Fruit fly (Drosophila melanogaster) whole organism, adult: ENCODE data around the gene sunn.

ENCODE experiments used
- CG11617 ChIP-seq: fragments of 200-800 bp; sonication (Bioruptor generic); optimal IDR thresholded peaks from 2 replicates; lab custom pipeline; 2017; ENCODE audit warnings: mild to moderate bottlenecking, missing biosample characterization, missing genetic modification reagents, missing genetic modification characterization
- CG12768 ChIP-seq: fragments of 200-800 bp; sonication (Bioruptor generic); optimal IDR thresholded peaks from 2 replicates; lab custom pipeline; 2017; ENCODE audit warnings: missing biosample characterization, missing genetic modification characterization, mild to moderate bottlenecking, moderate library complexity, missing genetic modification reagents
- CG14711 ChIP-seq: fragments of 200-800 bp; sonication (Bioruptor generic); optimal IDR thresholded peaks from 2 replicates; lab custom pipeline; 2018; ENCODE audit warnings: missing biosample characterization, mild to moderate bottlenecking, missing genetic modification characterization, moderate library complexity
- CG1620 ChIP-seq: fragments of 200-800 bp; sonication (Bioruptor generic); optimal IDR thresholded peaks from 2 replicates; lab custom pipeline; 2016; ENCODE audit warnings: missing biosample characterization, missing genetic modification characterization
- CG33017 ChIP-seq: fragments of 200-800 bp; sonication (Bioruptor generic); optimal IDR thresholded peaks from 2 replicates; lab custom pipeline; 2018; ENCODE audit warnings: missing biosample characterization, mild to moderate bottlenecking, missing genetic modification characterization, moderate library complexity
- CG5204 ChIP-seq: fragments of 200-800 bp; sonication (Bioruptor generic); optimal IDR thresholded peaks from 2 replicates; lab custom pipeline; 2016; ENCODE audit warnings: missing biosample characterization, missing genetic modification characterization
- CG7045 ChIP-seq: fragments of 200-800 bp; sonication (Bioruptor generic); optimal IDR thresholded peaks from 2 replicates; lab custom pipeline; 2017; ENCODE audit warnings: missing biosample characterization, mild to moderate bottlenecking, missing genetic modification characterization
- CG7101 ChIP-seq: fragments of 200-800 bp; sonication (Bioruptor generic); optimal IDR thresholded peaks from 2 replicates; lab custom pipeline; 2018; ENCODE audit warnings: missing biosample characterization, mild to moderate bottlenecking, missing genetic modification characterization, moderate library complexity
- Clk ChIP-seq: fragments of 200-800 bp; sonication (Bioruptor generic); optimal IDR thresholded peaks from 2 replicates; lab custom pipeline; 2017; ENCODE audit warnings: missing biosample characterization, missing genetic modification characterization
- Crg-1 ChIP-seq: fragments of 200-800 bp; sonication (Bioruptor generic); optimal IDR thresholded peaks from 2 replicates; lab custom pipeline; 2016; ENCODE audit warnings: missing biosample characterization, missing genetic modification characterization
- Hr96 ChIP-seq: fragments of 200-800 bp; sonication (Bioruptor generic); optimal IDR thresholded peaks from 2 replicates; lab custom pipeline; 2016; ENCODE audit warnings: missing biosample characterization, missing genetic modification characterization
- Mnt ChIP-seq: fragments of 200-800 bp; sonication (Bioruptor generic); optimal IDR thresholded peaks from 2 replicates; lab custom pipeline; 2016; ENCODE audit warnings: missing biosample characterization, mild to moderate bottlenecking, missing genetic modification characterization
- bab1 ChIP-seq: fragments of 200-800 bp; sonication (Bioruptor generic); optimal IDR thresholded peaks from 3 replicates; lab custom pipeline; 2019; ENCODE audit warnings: missing biosample characterization, mild to moderate bottlenecking, missing genetic modification characterization, moderate library complexity
- cic ChIP-seq: fragments of 200-800 bp; sonication (Bioruptor generic); optimal IDR thresholded peaks from 2 replicates; lab custom pipeline; 2017; ENCODE audit warnings: missing biosample characterization, mild to moderate bottlenecking, missing genetic modification characterization, moderate library complexity
- cnc ChIP-seq, 2 experiments: fragments of >200 bp; optimal IDR thresholded peaks; 2 replicates each; lab custom pipeline; 2017
- kay ChIP-seq: fragments of 200-800 bp; sonication (Bioruptor generic); peaks from one replicate; lab custom pipeline; 2016; ENCODE audit warnings: missing biosample characterization, missing genetic modification characterization, borderline replicate concordance
- ovo ChIP-seq: fragments of 200-800 bp; sonication (Bioruptor generic); optimal IDR thresholded peaks from 2 replicates; lab custom pipeline; 2016; ENCODE audit warnings: missing biosample characterization, missing genetic modification characterization
- pad ChIP-seq: fragments of 200-800 bp; sonication (Bioruptor generic); optimal IDR thresholded peaks from 3 replicates; lab custom pipeline; 2017; ENCODE audit warnings: missing biosample characterization, missing genetic modification characterization, mild to moderate bottlenecking, moderate library complexity, missing genetic modification reagents
- tj ChIP-seq: fragments of 200-800 bp; sonication (Bioruptor generic); optimal IDR thresholded peaks from 3 replicates; lab custom pipeline; 2017; ENCODE audit warnings: missing biosample characterization, mild to moderate bottlenecking, missing genetic modification characterization, moderate library complexity
- toe ChIP-seq: fragments of 200-800 bp; sonication (Bioruptor generic); optimal IDR thresholded peaks from 2 replicates; lab custom pipeline; 2016; ENCODE audit warnings: missing biosample characterization, missing genetic modification characterization

sunn gene

DNA sequence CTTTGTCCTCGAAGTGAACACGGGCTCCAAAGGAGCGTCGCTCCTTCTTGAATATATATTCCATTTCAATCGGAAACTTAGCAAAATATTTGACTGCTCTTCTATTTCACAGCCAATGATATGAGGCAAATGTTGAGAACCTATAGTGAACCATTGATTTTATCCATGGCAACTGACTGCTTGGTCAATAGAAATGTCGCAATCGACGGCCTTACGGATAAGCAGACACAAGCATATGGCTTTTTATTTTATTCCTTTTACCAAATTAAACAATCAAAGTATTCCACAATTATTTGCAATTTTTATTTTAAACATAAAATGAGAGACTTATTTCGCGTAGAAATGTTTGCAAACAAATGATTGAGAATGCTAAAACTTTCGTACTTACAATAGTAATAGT lies 29.0 kb upstream of the sunn start, which contains the start of gene Dnai2:
TSS of gene Dnai2 (minus strand) at position 101 of the 400 bp plus-strand sequence.
- no peak for TF ChIP-seq toe
- TF ChIP-seq kay (GFP tag; lab: Kevin White, UChicago) = no peak
- TF ChIP-seq Mnt (GFP tag; lab: Kevin White, UChicago) = no peak
- TF ChIP-seq CG11617 (GFP tag; lab: Kevin White, UChicago) = no peak
- no peak for TF ChIP-seq tj (GFP tag; lab: Kevin White, UChicago)
- no peak for TF ChIP-seq CG7045 (GFP tag; lab: Kevin White, UChicago)
- no peak for TF ChIP-seq CG12768 (GFP tag; lab: Kevin White, UChicago)
- TF ChIP-seq Clk = no peak
- no peak for TF ChIP-seq CG5204
- no peak for TF ChIP-seq bab1 (GFP tag; lab: Kevin White, UChicago)
- TF ChIP-seq pad (GFP tag; lab: Kevin White, UChicago) = no peak
- TF ChIP-seq CG33017 (tag; lab: Kevin White, UChicago) = no peak
- TF ChIP-seq CG1620 (GFP tag; lab: Kevin White, UChicago) = no peak
- no peak for TF ChIP-seq CG14711 (tag; lab: Kevin White, UChicago)

DNA sequence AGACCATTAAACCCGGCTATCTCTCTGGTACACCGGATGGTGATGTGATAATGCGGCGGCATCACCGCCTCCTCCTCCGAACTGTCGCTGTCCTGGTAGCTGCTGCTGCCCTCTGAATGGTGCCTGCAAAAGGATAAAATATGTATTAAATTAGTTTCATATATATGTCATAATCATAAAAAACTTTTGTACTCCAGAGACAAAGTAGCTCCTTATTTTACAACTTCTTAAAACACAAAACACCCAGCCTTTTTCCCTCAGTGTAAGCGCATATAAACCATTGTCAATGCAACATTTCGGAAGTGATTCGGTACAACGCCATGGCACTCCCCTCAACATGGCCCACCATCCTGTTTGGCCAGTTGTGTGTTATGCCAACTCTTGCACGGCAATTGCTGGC lies 26.5 kb upstream of the sunn start:
- no peak for TF ChIP-seq Hr96

DNA sequence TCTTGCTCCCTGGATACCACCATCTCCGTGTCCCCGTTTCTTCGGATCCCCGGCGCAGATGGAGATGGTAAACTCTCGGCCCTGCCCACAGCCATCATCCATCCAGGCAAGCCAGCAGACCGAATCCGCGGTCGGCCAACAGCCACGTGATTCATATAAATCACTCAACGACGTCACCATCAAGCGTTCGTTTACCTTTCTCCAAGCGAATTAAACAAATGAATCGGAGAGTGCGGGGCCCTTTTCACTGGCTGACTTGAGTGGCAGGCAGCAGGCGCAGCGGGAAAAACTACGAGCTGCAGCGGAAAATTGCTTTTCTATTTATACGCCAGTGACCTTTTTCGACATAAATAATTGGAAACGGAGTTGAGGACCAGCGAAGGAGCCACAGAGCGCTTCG lies 24.6 kb upstream of the sunn start:
- no peak for TF ChIP-seq CG12768 (GFP tag; lab: Kevin White, UChicago)
- TF ChIP-seq Hr96 = no peak
- TF ChIP-seq kay (GFP tag; lab: Kevin White, UChicago) = no peak
- no peak for TF ChIP-seq CG33017 (tag; lab: Kevin White, UChicago)
- TF ChIP-seq Crg-1 (GFP tag; lab: Kevin White, UChicago) = no peak
- no peak for TF ChIP-seq pad (GFP tag; lab: Kevin White, UChicago)
- TF ChIP-seq CG11617 (GFP tag; lab: Kevin White, UChicago) = no peak
- TF ChIP-seq cnc (optimal IDR thresholded peaks at IDR 0.05; lab: Kevin White, UChicago) = no peak

DNA sequence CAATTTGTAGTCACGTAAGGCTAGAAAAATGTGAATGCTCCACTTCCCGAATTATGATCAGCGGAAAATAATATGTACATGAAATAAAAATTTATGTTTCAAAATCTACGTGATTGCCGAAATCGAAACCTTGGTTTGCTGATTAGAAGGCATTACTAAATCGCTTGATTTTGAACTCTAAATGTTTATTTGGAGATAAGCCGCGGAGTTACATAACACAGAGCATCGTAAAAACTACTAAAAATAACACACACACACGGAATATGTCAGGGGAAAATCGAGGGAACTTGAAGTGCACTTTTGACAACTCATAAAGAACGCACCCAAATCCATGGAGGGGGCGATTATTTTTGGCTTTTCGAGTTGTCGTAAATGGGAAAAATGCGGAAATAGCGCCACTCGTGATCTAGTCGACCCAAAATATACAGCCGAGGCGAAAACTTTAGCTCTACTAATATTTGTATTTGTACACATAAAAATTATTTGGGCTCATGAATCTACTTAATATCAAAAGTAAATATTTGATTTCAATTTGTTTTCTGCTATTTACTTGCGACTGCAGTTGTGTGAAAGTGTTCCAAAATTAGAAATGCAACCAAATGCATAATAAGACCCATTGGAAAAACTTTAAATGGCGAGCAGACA lies 23.1 kb upstream of the sunn start:
- TF ChIP-seq toe (no peak), CG7101 (tag; lab: Kevin White, UChicago) (no peak), kay (GFP tag; lab: Kevin White, UChicago) (no peak), tj (GFP tag; lab: Kevin White, UChicago) (no peak), CG33017 (tag; lab: Kevin White, UChicago) (no peak), CG5204 (no peak), Hr96 (no peak), ovo (GFP tag; lab: Kevin White, UChicago) (no peak), cnc (optimal IDR thresholded peaks at IDR 0.05; lab: Kevin White, UChicago) (no peak), Mnt (GFP tag; lab: Kevin White, UChicago) (no peak), CG1620 (GFP tag; lab: Kevin White, UChicago) (no peak), CG7045 (GFP tag; lab: Kevin White, UChicago) (no peak), pad (GFP tag; lab: Kevin White, UChicago) (no peak), Clk (no peak), cic (GFP tag; lab: Kevin White, UChicago) (no peak), Crg-1 (GFP tag; lab: Kevin White, UChicago) (no peak), CG14711 (tag; lab: Kevin White, UChicago) (no peak), CG11617 (GFP tag; lab: Kevin White, UChicago) (no peak)

DNA sequence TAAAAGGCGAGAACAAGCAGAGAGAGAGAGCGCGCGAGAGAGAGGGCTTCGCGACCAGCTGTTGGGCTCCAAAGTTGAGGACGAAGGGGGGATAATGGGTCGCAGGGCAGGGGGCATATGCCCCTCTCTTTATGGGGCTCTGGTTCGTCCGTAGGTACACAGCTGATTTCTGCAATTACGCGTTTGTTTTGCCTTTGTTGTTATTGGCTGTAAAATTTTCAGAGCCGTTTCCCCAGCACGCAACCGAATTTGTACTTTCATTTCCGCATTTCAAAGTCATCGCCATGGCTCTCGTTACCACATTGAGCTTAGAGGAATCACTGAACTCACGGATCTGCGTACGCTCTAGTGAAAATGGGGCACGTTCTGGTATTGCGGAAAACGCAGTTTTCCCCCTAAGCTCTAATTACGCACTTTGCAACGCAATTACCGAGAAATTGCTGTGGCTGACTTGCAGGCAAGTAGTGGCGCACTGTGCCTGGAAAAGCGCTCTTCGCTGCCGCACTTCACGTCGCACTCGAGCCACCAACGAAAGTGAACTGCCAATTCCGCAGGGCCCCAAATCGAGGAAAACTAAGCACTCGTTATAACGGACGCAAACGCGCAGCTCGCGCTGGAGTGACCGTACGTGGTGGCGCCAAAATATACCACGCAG lies 20.0 kb upstream of the sunn start, which contains the start of gene CG11658:
TSS of gene CG11658 (minus strand) at position 576 of the 655 bp plus-strand sequence.
- TF ChIP-seq CG11617 (GFP tag; lab: Kevin White, UChicago) = peak; percentile 35
- no peak for TF ChIP-seq Hr96
- no peak for TF ChIP-seq Clk
- TF ChIP-seq bab1 (GFP tag; lab: Kevin White, UChicago) = peak; percentile 77
- TF ChIP-seq Crg-1 (GFP tag; lab: Kevin White, UChicago) = no peak
- TF ChIP-seq CG1620 (GFP tag; lab: Kevin White, UChicago) = no peak
- peak; percentile 54 for TF ChIP-seq CG12768 (GFP tag; lab: Kevin White, UChicago)
- no peak for TF ChIP-seq CG5204
- TF ChIP-seq cic (GFP tag; lab: Kevin White, UChicago) = peak; percentile 73
- no peak for TF ChIP-seq cnc (optimal IDR thresholded peaks at IDR 0.05; lab: Kevin White, UChicago)
- TF ChIP-seq CG14711 (tag; lab: Kevin White, UChicago) = no peak
- TF ChIP-seq CG33017 (tag; lab: Kevin White, UChicago) = no peak
- TF ChIP-seq CG7045 (GFP tag; lab: Kevin White, UChicago) = no peak
- TF ChIP-seq pad (GFP tag; lab: Kevin White, UChicago) = peak; percentile 69
- TF ChIP-seq toe = no peak
- no peak for TF ChIP-seq Mnt (GFP tag; lab: Kevin White, UChicago)
- no peak for TF ChIP-seq ovo (GFP tag; lab: Kevin White, UChicago)
- TF ChIP-seq CG7101 (tag; lab: Kevin White, UChicago) = no peak
- TF ChIP-seq tj (GFP tag; lab: Kevin White, UChicago) = no peak
- TF ChIP-seq kay (GFP tag; lab: Kevin White, UChicago) = no peak

DNA sequence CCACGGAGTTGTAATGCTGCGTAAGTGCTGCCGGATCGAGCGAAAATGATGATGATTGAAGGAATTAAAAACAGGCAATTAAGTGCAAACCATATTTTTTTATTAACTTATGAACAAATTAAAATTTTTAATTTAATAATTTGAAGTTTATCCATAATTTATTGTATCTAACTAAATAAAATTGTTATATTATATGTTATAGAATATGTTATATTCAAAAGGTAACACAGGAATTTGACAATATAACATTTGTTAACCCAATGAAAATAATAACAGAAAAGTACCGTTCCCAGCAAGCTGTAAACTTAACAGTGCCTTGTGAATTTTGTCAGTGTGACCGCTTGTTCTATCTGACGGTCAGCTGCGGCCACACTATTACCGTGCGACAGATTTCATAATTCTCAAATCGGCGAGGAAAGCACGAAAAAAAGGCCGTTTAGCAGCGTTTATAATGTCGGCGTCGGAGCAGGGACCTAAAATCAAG lies 19.5 kb upstream of the sunn start, which contains the start of the genes Ccdc56 and mtTFB1:
TSS of gene Ccdc56 (plus strand) at position 347 of the 484 bp plus-strand sequence.
TSS of gene mtTFB1 (plus strand) at position 347 of the 484 bp plus-strand sequence.
- no peak for TF ChIP-seq CG11617 (GFP tag; lab: Kevin White, UChicago)
- TF ChIP-seq Crg-1 (GFP tag; lab: Kevin White, UChicago) = no peak
- peak; percentile 50 for TF ChIP-seq Mnt (GFP tag; lab: Kevin White, UChicago)
- TF ChIP-seq Hr96 = peak; percentile 3
